6 worm cellular contexts compared by ENCODE assay signal in the genomic region with DNA sequence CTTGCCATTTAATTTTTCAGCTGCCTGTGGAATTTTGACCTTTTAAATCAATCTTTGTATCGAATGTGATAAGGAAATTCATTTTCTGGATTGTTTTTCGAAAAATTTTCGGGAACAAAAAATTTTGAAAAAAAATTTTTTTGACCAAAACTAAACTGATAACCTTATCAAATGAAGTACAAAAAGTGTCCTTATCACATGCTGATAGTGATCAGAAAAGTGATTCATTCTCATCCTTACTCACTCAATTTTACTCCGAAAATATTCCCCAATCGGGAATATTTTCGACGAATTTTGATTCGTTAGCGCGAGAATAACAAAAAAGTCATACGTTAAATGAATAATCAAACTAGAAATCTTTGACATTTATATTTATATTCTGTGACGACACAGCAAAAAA.
A peak's percentile ranks its signal among the peaks of the same experiment; 100 is the strongest.
TF ChIP-seq lines count a peak whose summit lies in the region.

No protein-coding gene starts in this region.

TF ChIP-seq in whole organism, L1 larva, 84 proteins besides CTCF, POLR2A, EP300 and RAD21:
- no peak for TF ChIP-seq ceh-63 (GFP tag; optimal IDR thresholded peaks at IDR 0.05; lab: Kevin White, UChicago)
- TF ChIP-seq unc-62 (GFP tag; optimal IDR thresholded peaks at IDR 0.05; lab: Kevin White, UChicago): no peak
- TF ChIP-seq fkh-8 (tag; optimal IDR thresholded peaks at IDR 0.05; lab: Kevin White, UChicago): peak; percentile 22
- peak; percentile 66 for TF ChIP-seq elt-2 (tag; optimal IDR thresholded peaks at IDR 0.05; lab: Kevin White, UChicago)

TF ChIP-seq in whole organism, L2 larva, 48 proteins besides CTCF, POLR2A, EP300 and RAD21:
- TF ChIP-seq skn-1 (tag; optimal IDR thresholded peaks at IDR 0.05; lab: Kevin White, UChicago) (peak; percentile 31), mdl-1 (tag; optimal IDR thresholded peaks at IDR 0.05; lab: Kevin White, UChicago) (no peak), nhr-6 (tag; optimal IDR thresholded peaks at IDR 0.05; lab: Kevin White, UChicago) (no peak), nhr-237 (tag; optimal IDR thresholded peaks at IDR 0.05; lab: Kevin White, UChicago) (no peak), fos-1 (tag; optimal IDR thresholded peaks at IDR 0.05; lab: Kevin White, UChicago) (peak; percentile 90), nhr-12 (tag; optimal IDR thresholded peaks at IDR 0.05; lab: Kevin White, UChicago) (no peak), F13H6.1 (tag; optimal IDR thresholded peaks at IDR 0.05; lab: Kevin White, UChicago) (no peak), nhr-21 (tag; optimal IDR thresholded peaks at IDR 0.05; lab: Kevin White, UChicago) (no peak), gmeb-1 (tag; optimal IDR thresholded peaks at IDR 0.05; lab: Kevin White, UChicago) (peak; percentile 4), zag-1 (tag; optimal IDR thresholded peaks at IDR 0.05; lab: Kevin White, UChicago) (no peak), lin-39 (tag; optimal IDR thresholded peaks at IDR 0.05; lab: Kevin White, UChicago) (no peak), nhr-77 (tag; optimal IDR thresholded peaks at IDR 0.05; lab: Kevin White, UChicago) (no peak), Y55F3AM.14 (GFP tag; optimal IDR thresholded peaks at IDR 0.05; lab: Kevin White, UChicago) (no peak), alr-1 (tag; optimal IDR thresholded peaks at IDR 0.05; lab: Kevin White, UChicago) (no peak), nhr-129 (tag; optimal IDR thresholded peaks at IDR 0.05; lab: Kevin White, UChicago) (no peak), lsy-2 (tag; optimal IDR thresholded peaks at IDR 0.05; lab: Kevin White, UChicago) (no peak)

TF ChIP-seq in whole organism, L3 larva, 47 proteins besides CTCF, POLR2A, EP300 and RAD21:
- no peak for TF ChIP-seq lsy-12 (tag; optimal IDR thresholded peaks at IDR 0.05; lab: Kevin White, UChicago)
- peak; percentile 50 for TF ChIP-seq pqm-1 (tag; optimal IDR thresholded peaks at IDR 0.05; lab: Kevin White, UChicago)
- TF ChIP-seq elt-2 (tag; optimal IDR thresholded peaks at IDR 0.05; lab: Kevin White, UChicago): peak; percentile 67

TF ChIP-seq in whole organism, L4 larva, 104 proteins besides CTCF, POLR2A, EP300 and RAD21:
- no peak for TF ChIP-seq ceh-28 (tag; optimal IDR thresholded peaks at IDR 0.05; lab: Kevin White, UChicago)
- no peak for TF ChIP-seq Y5F2A.4 (GFP tag; optimal IDR thresholded peaks at IDR 0.05; lab: Kevin White, UChicago)
- TF ChIP-seq dmd-6 (GFP tag; IDR thresholded peaks at IDR 0.05; lab: Robert Waterston, UW): peak; percentile 61; the same call in 1 of the 2 replicates
- TF ChIP-seq nhr-28 (tag; optimal IDR thresholded peaks at IDR 0.05; lab: Kevin White, UChicago): peak; percentile 13

TF ChIP-seq in whole organism, late embryonic, 69 proteins besides CTCF, POLR2A, EP300 and RAD21:
- TF ChIP-seq hlh-15 (tag; optimal IDR thresholded peaks at IDR 0.05; lab: Kevin White, UChicago): no peak
- TF ChIP-seq elt-2 (tag; optimal IDR thresholded peaks at IDR 0.05; lab: Kevin White, UChicago): peak; percentile 85

TF ChIP-seq in whole organism, young adult, 124 proteins besides CTCF, POLR2A, EP300 and RAD21:
- TF ChIP-seq sea-2 (GFP tag; IDR thresholded peaks at IDR 0.05; lab: Robert Waterston, UW): no peak
- TF ChIP-seq akir-1 (GFP tag; optimal IDR thresholded peaks at IDR 0.05; lab: Kevin White, UChicago): no peak
- TF ChIP-seq ztf-28 (GFP tag; IDR thresholded peaks at IDR 0.05; lab: Robert Waterston, UW): no peak
- TF ChIP-seq lsy-27 (tag; optimal IDR thresholded peaks at IDR 0.05; lab: Kevin White, UChicago; ENCODE audit: borderline replicate concordance, insufficient read depth): no peak
- no peak for TF ChIP-seq egrh-3 (GFP tag; IDR thresholded peaks at IDR 0.05; lab: Robert Waterston, UW)
- TF ChIP-seq him-1 (tag; optimal IDR thresholded peaks at IDR 0.05; lab: Kevin White, UChicago): no peak
- no peak for TF ChIP-seq let-607 (tag; optimal IDR thresholded peaks at IDR 0.05; lab: Kevin White, UChicago)
- peak; percentile 28 for TF ChIP-seq nhr-80 (tag; optimal IDR thresholded peaks at IDR 0.05; lab: Kevin White, UChicago)
- no peak for TF ChIP-seq ceh-100 (GFP tag; IDR thresholded peaks at IDR 0.05; lab: Robert Waterston, UW)
